Worm (Caenorhabditis elegans): ENCODE results near the gene K11D9.3.

- no peak for TF ChIP-seq flt-1 (GFP tag; IDR thresholded peaks at IDR 0.05)
- no peak for TF ChIP-seq aly-1 (tag; optimal IDR thresholded peaks at IDR 0.05)
- no peak for TF ChIP-seq ama-1 (optimal IDR thresholded peaks at IDR 0.05)
- TF ChIP-seq ets-7 (tag; optimal IDR thresholded peaks at IDR 0.05) = no peak
- TF ChIP-seq sea-1 (GFP tag; conservative IDR thresholded peaks at IDR 0.05) = no peak
- TF ChIP-seq ceh-36 (tag; optimal IDR thresholded peaks at IDR 0.05) = peak; percentile 1
- no peak for TF ChIP-seq F13C5.2 (tag; optimal IDR thresholded peaks at IDR 0.05)
- no peak for TF ChIP-seq tbx-11 (GFP tag; IDR thresholded peaks at IDR 0.05)
- no peak for TF ChIP-seq B0310.2 (tag; optimal IDR thresholded peaks at IDR 0.05)
- no peak for TF ChIP-seq scrt-1 (GFP tag; IDR thresholded peaks at IDR 0.05)
- TF ChIP-seq pes-1 (GFP tag; IDR thresholded peaks at IDR 0.05) = no peak
Measured at ce11 chrIII:10812798-10813295, 10.8 kb upstream of the K11D9.3 start.

Measured in whole organism, early embryonic.